Fruit fly (Drosophila melanogaster): ENCODE measurements around the gene Arpc3B.

- TF ChIP-seq EcR (GFP tag; optimal IDR thresholded peaks at IDR 0.05) (no peak), CG17806 (tag; optimal IDR thresholded peaks at IDR 0.05) (no peak), Snoo (tag; optimal IDR thresholded peaks at IDR 0.05) (no peak), CG8159 (tag; optimal IDR thresholded peaks at IDR 0.05) (no peak), CG9948 (tag; optimal IDR thresholded peaks at IDR 0.05) (no peak), CG13204 (GFP tag; optimal IDR thresholded peaks at IDR 0.05) (no peak), CG4496 (GFP tag; IDR thresholded peaks at IDR 0.05) (no peak), Pif1A (GFP tag; optimal IDR thresholded peaks at IDR 0.05) (no peak), CG12605 (GFP tag; IDR thresholded peaks at IDR 0.05) (no peak), Pif1B (GFP tag; optimal IDR thresholded peaks at IDR 0.05) (no peak), Ets98B (GFP tag; IDR thresholded peaks at IDR 0.05) (no peak), CG8301 (tag; optimal IDR thresholded peaks at IDR 0.05) (no peak), CG15710 (tag; optimal IDR thresholded peaks at IDR 0.05) (no peak), CG10348 (GFP tag; IDR thresholded peaks at IDR 0.05) (no peak)
Measured at dm6 chrX:17122425-17123094, 16.9 kb upstream of the Arpc3B start.

Data from whole organism, pupa.